Fruit fly (Drosophila melanogaster) whole organism, wandering third instar larva: ENCODE data around the gene CG4666.

ENCODE experiments used
- Abd-B ChIP-seq: fragments of >200 bp; optimal IDR thresholded peaks from 2 replicates; lab custom pipeline; 2017; ENCODE audit warnings: missing biosample characterization, missing genetic modification characterization
- CG32264 ChIP-seq: fragments of 200-800 bp; sonication (Bioruptor generic); optimal IDR thresholded peaks from 2 replicates; lab custom pipeline; 2016; ENCODE audit warnings: missing biosample characterization, missing genetic modification characterization
- CG9705 ChIP-seq: fragments of 200-800 bp; sonication (Bioruptor generic); optimal IDR thresholded peaks from 2 replicates; lab custom pipeline; 2018; ENCODE audit warnings: missing biosample characterization, mild to moderate bottlenecking, missing genetic modification characterization
- CrebA ChIP-seq: fragments of 200-800 bp; sonication (Bioruptor generic); optimal IDR thresholded peaks from 2 replicates; lab custom pipeline; 2016; ENCODE audit warnings: missing biosample characterization, mild to moderate bottlenecking, missing genetic modification characterization, borderline replicate concordance
- Dfd ChIP-seq: fragments of >200 bp; optimal IDR thresholded peaks from 2 replicates; lab custom pipeline; 2017; ENCODE audit warnings: missing biosample characterization, missing genetic modification characterization
- Dif ChIP-seq: fragments of 200-275, 200-300 bp; sonication (Bioruptor generic); optimal IDR thresholded peaks from 2 replicates; lab custom pipeline; 2018; ENCODE audit warnings: missing biosample characterization, missing genetic modification characterization; ENCODE audit not compliant: partially characterized antibody
- GATAd ChIP-seq: sonication (Bioruptor generic); optimal IDR thresholded peaks from 2 replicates; lab custom pipeline; 2016; ENCODE audit warnings: missing biosample characterization, missing genetic modification characterization
- HLH106 ChIP-seq: fragments of 200-800 bp; optimal IDR thresholded peaks from 3 replicates; lab custom pipeline; 2019; ENCODE audit warnings: missing biosample characterization, mild to moderate bottlenecking, missing genetic modification characterization, moderate library complexity
- Hnf4 ChIP-seq: fragments of 200-800 bp; sonication (Bioruptor generic); optimal IDR thresholded peaks from 2 replicates; lab custom pipeline; 2016; ENCODE audit warnings: missing biosample characterization, mild to moderate bottlenecking, missing genetic modification characterization
- Hr83 ChIP-seq: fragments of 200-300 bp; sonication (Bioruptor generic); optimal IDR thresholded peaks from 2 replicates; lab custom pipeline; 2016; ENCODE audit warnings: missing biosample characterization, mild to moderate bottlenecking, missing genetic modification characterization, moderate library complexity; ENCODE audit not compliant: poor library complexity, severe bottlenecking
- Mio ChIP-seq: sonication (Bioruptor generic); optimal IDR thresholded peaks from 2 replicates; lab custom pipeline; 2016; ENCODE audit warnings: missing biosample characterization, missing genetic modification characterization
- Myc ChIP-seq: fragments of >200 bp; optimal IDR thresholded peaks from 2 replicates; lab custom pipeline; 2017
- N ChIP-seq: fragments of >200 bp; optimal IDR thresholded peaks from 2 replicates; lab custom pipeline; 2018; ENCODE audit warnings: missing biosample characterization, missing external identifiers, missing genetic modification characterization
- OdsH ChIP-seq: fragments of 200-800 bp; sonication (Bioruptor generic); optimal IDR thresholded peaks from 2 replicates; lab custom pipeline; 2016; ENCODE audit warnings: missing biosample characterization, mild to moderate bottlenecking, missing genetic modification characterization
- Rel ChIP-seq, 2 experiments: fragments of 200-800 bp; sonication (Bioruptor generic) in 1 of 2; optimal IDR thresholded peaks; 2 replicates in 1 of 2; 3 replicates in 1 of 2; lab custom pipeline; 2016 to 2019; ENCODE audit warnings: mild to moderate bottlenecking in 2 of 2, missing biosample characterization in 2 of 2, missing genetic modification characterization in 2 of 2, moderate library complexity in 1 of 2
- Sp1 ChIP-seq: fragments of 200-800 bp; sonication (Bioruptor generic); optimal IDR thresholded peaks from 3 replicates; lab custom pipeline; 2019; ENCODE audit warnings: missing biosample characterization, mild to moderate bottlenecking, missing genetic modification characterization, moderate library complexity
- br ChIP-seq: fragments of 200-800 bp; sonication (Bioruptor generic); optimal IDR thresholded peaks from 2 replicates; lab custom pipeline; 2016; ENCODE audit warnings: missing biosample characterization, missing genetic modification characterization
- dl ChIP-seq, 2 experiments: fragments of 175-275, 200-275 bp in 1 of 2; fragments of 200-275 bp in 1 of 2; sonication (Bioruptor generic); optimal IDR thresholded peaks; lab custom pipeline; 2018; ENCODE audit warnings: mild to moderate bottlenecking in 2 of 2, missing biosample characterization in 2 of 2, missing genetic modification characterization in 2 of 2, moderate library complexity in 2 of 2; ENCODE audit not compliant: partially characterized antibody in 2 of 2, insufficient read depth in 1 of 2
- dmrt93B ChIP-seq: fragments of 200-800 bp; sonication (Bioruptor generic); optimal IDR thresholded peaks from 2 replicates; lab custom pipeline; 2018; ENCODE audit warnings: missing biosample characterization, mild to moderate bottlenecking, missing genetic modification characterization
- ey ChIP-seq: fragments of 200-800 bp; sonication (Bioruptor generic); optimal IDR thresholded peaks from 2 replicates; lab custom pipeline; 2016; ENCODE audit warnings: missing biosample characterization, missing genetic modification characterization
- foxo ChIP-seq, 2 experiments: fragments of 200-800 bp; sonication (Bioruptor generic); optimal IDR thresholded peaks; 2 replicates in 1 of 2; 3 replicates in 1 of 2; lab custom pipeline; 2016 to 2017; ENCODE audit warnings: missing biosample characterization in 2 of 2, missing genetic modification characterization in 2 of 2
- fru ChIP-seq: fragments of 200-800 bp; sonication (Bioruptor generic); optimal IDR thresholded peaks from 3 replicates; lab custom pipeline; 2016; ENCODE audit warnings: missing biosample characterization, mild to moderate bottlenecking, missing genetic modification characterization
- h ChIP-seq: fragments of 200-800 bp; sonication (Bioruptor generic); optimal IDR thresholded peaks from 3 replicates; lab custom pipeline; 2016; ENCODE audit warnings: missing biosample characterization, mild to moderate bottlenecking, missing genetic modification characterization
- jim ChIP-seq: fragments of 175-275, 200-325 bp; sonication (Bioruptor generic); optimal IDR thresholded peaks from 2 replicates; lab custom pipeline; 2016; ENCODE audit warnings: missing biosample characterization, mild to moderate bottlenecking, missing genetic modification characterization
- lola ChIP-seq: fragments of >200 bp; optimal IDR thresholded peaks from 2 replicates; lab custom pipeline; 2017; ENCODE audit warnings: missing biosample characterization, missing genetic modification characterization
- pan ChIP-seq: fragments of >200 bp; optimal IDR thresholded peaks from 2 replicates; lab custom pipeline; 2017
- psq ChIP-seq: fragments of 200-800 bp; sonication (Bioruptor generic); optimal IDR thresholded peaks from 3 replicates; lab custom pipeline; 2017; ENCODE audit warnings: missing biosample characterization, mild to moderate bottlenecking, missing genetic modification characterization, moderate library complexity
- rgr ChIP-seq: fragments of 200-800 bp; sonication (Bioruptor generic); optimal IDR thresholded peaks from 3 replicates; lab custom pipeline; 2016; ENCODE audit warnings: missing biosample characterization, mild to moderate bottlenecking, missing genetic modification characterization
- sage ChIP-seq: fragments of 200-800 bp; sonication (Bioruptor generic); optimal IDR thresholded peaks from 2 replicates; lab custom pipeline; 2016; ENCODE audit warnings: missing biosample characterization, mild to moderate bottlenecking, missing genetic modification characterization
- sv ChIP-seq: fragments of 200-800 bp; sonication (Bioruptor generic); optimal IDR thresholded peaks from 3 replicates; lab custom pipeline; 2016; ENCODE audit warnings: missing biosample characterization, missing genetic modification characterization
- tai ChIP-seq: sonication (Bioruptor generic); optimal IDR thresholded peaks from 2 replicates; lab custom pipeline; 2016; ENCODE audit warnings: missing biosample characterization, missing genetic modification characterization
- usp ChIP-seq: fragments of >200 bp; optimal IDR thresholded peaks from 2 replicates; lab custom pipeline; 2017; ENCODE audit warnings: missing biosample characterization, missing genetic modification characterization
- woc ChIP-seq: sonication (Bioruptor generic); optimal IDR thresholded peaks from 2 replicates; lab custom pipeline; 2016; ENCODE audit warnings: missing biosample characterization, mild to moderate bottlenecking, missing genetic modification characterization

Gene CG4666

DNA sequence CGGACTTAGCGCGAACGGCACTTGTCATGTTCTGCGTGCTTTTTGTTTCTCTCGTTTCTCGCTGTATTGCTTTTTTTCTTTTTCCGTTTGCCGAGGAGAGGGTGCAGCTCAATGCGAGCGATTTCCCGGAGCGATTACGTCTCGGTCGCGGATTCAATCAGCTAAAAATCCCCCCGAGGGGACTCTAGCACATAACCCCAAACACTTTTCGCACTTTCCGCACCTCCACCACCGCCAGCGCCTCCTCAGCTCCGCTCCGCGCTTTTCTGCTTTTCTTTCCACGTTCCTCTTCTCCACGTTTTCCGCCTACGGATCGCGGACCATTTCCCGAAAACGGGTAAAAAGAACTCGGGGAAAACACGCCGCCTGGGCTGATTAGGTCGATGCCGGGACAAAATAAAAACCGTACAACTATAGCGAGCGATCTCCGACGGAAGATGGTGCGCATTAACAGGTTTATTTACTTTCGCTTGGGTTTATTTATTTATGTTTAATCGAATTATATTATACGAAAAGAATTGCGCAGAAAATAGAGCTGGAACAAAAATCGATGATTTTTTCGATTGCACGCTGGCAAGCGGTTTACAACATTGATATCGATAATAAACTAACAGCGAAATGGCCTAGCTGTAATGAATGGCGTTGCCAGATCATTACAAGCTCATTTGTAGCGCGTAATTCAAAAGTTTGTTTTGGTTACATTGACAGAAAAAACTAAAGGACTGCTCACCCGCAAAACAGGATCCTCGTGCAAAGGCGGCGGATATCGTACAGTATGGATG is 12.3 kb upstream of the CG4666 start, which contains the start of gene raptor:
Gene raptor, minus strand, starts transcription at position 523 of the 782 bp plus-strand sequence.
- TF ChIP-seq tai (GFP tag; lab: Kevin White, UChicago): no peak
- no peak for TF ChIP-seq CG32264 (GFP tag; lab: Kevin White, UChicago)
- no peak for TF ChIP-seq dl (GFP tag; optimal IDR thresholded peaks at IDR 0.05; lab: Kevin White, UChicago; ENCODE audit: insufficient read depth in 1 of 2, partially characterized antibody in 2 of 2)
- TF ChIP-seq sv (GFP tag; lab: Kevin White, UChicago): no peak
- TF ChIP-seq Rel (GFP tag; optimal IDR thresholded peaks at IDR 0.05; lab: Kevin White, UChicago): no peak
- TF ChIP-seq Rel (tag; optimal IDR thresholded peaks at IDR 0.05; lab: Kevin White, UChicago): peak; percentile 81
- no peak for TF ChIP-seq Myc (lab: Kevin White, UChicago)
- TF ChIP-seq pan (lab: Kevin White, UChicago): no peak
- TF ChIP-seq psq: peak; percentile 56
- TF ChIP-seq dmrt93B (GFP tag; lab: Kevin White, UChicago): no peak
- no peak for TF ChIP-seq lola

DNA sequence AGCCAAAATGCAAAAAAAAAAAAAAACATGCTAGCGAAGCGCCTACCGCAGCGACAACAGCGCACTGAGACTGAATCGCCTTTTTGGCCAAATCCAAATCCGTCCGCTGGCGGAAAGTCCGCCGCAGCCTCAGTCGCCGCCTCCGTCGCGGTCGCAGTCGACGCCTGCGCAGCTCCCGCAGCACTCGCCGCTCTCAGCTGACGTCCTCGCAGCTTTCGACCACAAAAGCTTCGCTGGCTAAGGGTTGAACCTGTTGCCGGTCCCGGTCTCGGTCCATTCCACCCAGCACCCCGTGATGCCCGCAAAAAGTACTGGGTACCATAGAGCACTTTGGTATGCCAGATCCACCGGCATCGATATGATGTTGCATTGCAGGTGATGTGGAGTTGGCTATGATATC is 3.7 kb upstream of the CG4666 start, which contains the start of gene CG4660:
Gene CG4660, minus strand, starts transcription at position 77 of the 400 bp plus-strand sequence.
- TF ChIP-seq sage (GFP tag; lab: Kevin White, UChicago): no peak
- TF ChIP-seq jim (GFP tag; lab: Kevin White, UChicago): no peak
- TF ChIP-seq Dfd: no peak
- no peak for TF ChIP-seq Dif
- no peak for TF ChIP-seq Myc (lab: Kevin White, UChicago)
- TF ChIP-seq pan (lab: Kevin White, UChicago): no peak
- TF ChIP-seq h (GFP tag; lab: Kevin White, UChicago): no peak
- no peak for TF ChIP-seq dl (GFP tag; optimal IDR thresholded peaks at IDR 0.05; lab: Kevin White, UChicago; ENCODE audit: insufficient read depth in 1 of 2, partially characterized antibody in 2 of 2)
- no peak for TF ChIP-seq Abd-B (GFP tag; lab: Kevin White, UChicago)
- TF ChIP-seq rgr: no peak
- no peak for TF ChIP-seq tai (GFP tag; lab: Kevin White, UChicago)
- no peak for TF ChIP-seq Mio (GFP tag; lab: Kevin White, UChicago)
- TF ChIP-seq OdsH (GFP tag; lab: Kevin White, UChicago): no peak
- no peak for TF ChIP-seq br (GFP tag; lab: Kevin White, UChicago)
- TF ChIP-seq fru (GFP tag; lab: Kevin White, UChicago): no peak
- TF ChIP-seq woc (GFP tag; lab: Kevin White, UChicago): no peak

DNA sequence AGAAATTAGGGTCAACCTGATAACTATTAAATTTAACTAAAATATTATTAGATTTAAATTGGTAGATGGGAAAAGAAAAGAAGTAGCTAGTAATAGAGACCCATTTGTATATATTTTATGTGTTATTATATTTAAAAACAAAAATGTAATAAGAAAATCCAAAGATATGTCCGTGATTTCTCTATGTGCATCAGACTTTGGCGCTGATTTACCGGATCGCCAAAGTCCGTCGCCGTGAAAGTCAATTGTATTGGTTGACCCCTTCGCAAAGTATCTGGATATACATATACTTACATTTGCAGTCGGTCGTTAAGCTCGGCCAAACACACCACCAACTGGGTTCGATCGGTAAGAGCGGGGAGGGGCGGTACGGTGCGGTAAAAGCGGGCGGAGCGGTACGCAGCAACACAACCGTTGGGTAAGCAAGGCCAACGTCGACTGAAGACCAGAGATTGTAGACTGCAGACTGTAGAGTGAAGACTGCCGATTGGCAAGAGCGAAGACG is 491 bp downstream of the CG4666 start:
- TF ChIP-seq GATAd (GFP tag; lab: Kevin White, UChicago) (no peak), foxo (GFP tag; optimal IDR thresholded peaks at IDR 0.05; lab: Kevin White, UChicago) (peak in 1 of 2 experiments; percentile 50), psq (peak; percentile 43), Sp1 (GFP tag; lab: Kevin White, UChicago) (peak; percentile 69), rgr (peak; percentile 40), fru (GFP tag; lab: Kevin White, UChicago) (peak; percentile 12), OdsH (GFP tag; lab: Kevin White, UChicago) (peak; percentile 56), Hr83 (GFP tag; lab: Kevin White, UChicago) (no peak), HLH106 (tag; lab: Kevin White, UChicago) (peak; percentile 63), usp (GFP tag; lab: Kevin White, UChicago) (no peak), CG9705 (GFP tag; lab: Kevin White, UChicago) (peak; percentile 25), CG32264 (GFP tag; lab: Kevin White, UChicago) (no peak), Hnf4 (peak; percentile 52), Abd-B (GFP tag; lab: Kevin White, UChicago) (no peak), h (GFP tag; lab: Kevin White, UChicago) (peak; percentile 38)

DNA sequence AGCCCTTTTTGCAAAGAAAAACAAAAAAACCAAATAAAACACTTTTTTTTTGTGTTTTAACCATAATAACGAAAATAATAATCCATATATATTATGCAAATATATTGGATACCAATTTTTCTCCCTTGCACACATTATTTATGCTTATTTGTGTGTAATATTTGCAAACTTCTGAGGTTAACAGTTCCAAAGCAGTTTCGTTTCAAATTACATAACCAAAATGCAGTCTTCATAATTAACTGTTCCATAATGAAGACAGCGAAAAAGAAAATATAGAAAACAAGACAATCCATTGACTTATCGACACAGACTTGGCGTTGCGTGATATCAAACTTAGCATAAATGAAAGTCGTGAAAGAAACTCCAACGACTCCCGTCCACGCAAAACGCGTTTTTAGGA is 2.0 kb downstream of the CG4666 start:
- no peak for TF ChIP-seq Dif
- TF ChIP-seq Mio (GFP tag; lab: Kevin White, UChicago): no peak
- TF ChIP-seq ey (GFP tag; lab: Kevin White, UChicago): no peak
- no peak for TF ChIP-seq Hr83 (GFP tag; lab: Kevin White, UChicago)
- no peak for TF ChIP-seq tai (GFP tag; lab: Kevin White, UChicago)
- no peak for TF ChIP-seq jim (GFP tag; lab: Kevin White, UChicago)
- TF ChIP-seq OdsH (GFP tag; lab: Kevin White, UChicago): no peak
- no peak for TF ChIP-seq dl (GFP tag; optimal IDR thresholded peaks at IDR 0.05; lab: Kevin White, UChicago; ENCODE audit: insufficient read depth in 1 of 2, partially characterized antibody in 2 of 2)
- TF ChIP-seq Abd-B (GFP tag; lab: Kevin White, UChicago): no peak
- no peak for TF ChIP-seq CrebA (GFP tag; lab: Kevin White, UChicago)
- no peak for TF ChIP-seq psq
- TF ChIP-seq N (GFP tag; lab: Kevin White, UChicago): no peak
- no peak for TF ChIP-seq lola
